Worm (Caenorhabditis elegans) whole organism, L2 larva: Measurements from ENCODE around the gene K02D10.2.

Source experiments
- ama-1 ChIP-seq: fragments of 150-350 bp; optimal IDR thresholded peaks from 2 replicates; lab custom pipeline; 2018; ENCODE audit warnings: inconsistent platforms
- egl-27 ChIP-seq: sonication (generic microtip); optimal IDR thresholded peaks from 3 replicates; lab custom pipeline; 2017; ENCODE audit warnings: missing biosample characterization, missing genetic modification reagents, missing genetic modification characterization
- gmeb-1 ChIP-seq: fragments of 150-350 bp; optimal IDR thresholded peaks from 2 replicates; lab custom pipeline; 2014; ENCODE audit warnings: missing biosample characterization, missing genetic modification characterization
- lin-39 ChIP-seq: fragments of 150-350 bp; optimal IDR thresholded peaks from 2 replicates; lab custom pipeline; 2014; ENCODE audit warnings: missing biosample characterization, missing genetic modification reagents, missing genetic modification characterization
- lsy-2 ChIP-seq, 2 experiments: fragments of 150-350 bp in 1 of 2; sonication (generic microtip) in 1 of 2; optimal IDR thresholded peaks; 2 replicates each; lab custom pipeline; 2014 to 2017; ENCODE audit warnings: missing biosample characterization in 2 of 2, missing genetic modification characterization in 2 of 2
- mdl-1 ChIP-seq, 2 experiments: fragments of 150-350 bp in 1 of 2; sonication (generic microtip) in 1 of 2; optimal IDR thresholded peaks; 2 replicates each; lab custom pipeline; 2017; ENCODE audit warnings: missing biosample characterization in 2 of 2, missing genetic modification characterization in 2 of 2
- sma-9 ChIP-seq, 2 experiments: fragments of 150-350 bp in 1 of 2; sonication (generic microtip) in 1 of 2; optimal IDR thresholded peaks; 2 replicates each; lab custom pipeline; 2014 to 2016; ENCODE audit warnings: missing genetic modification characterization in 2 of 2, mild to moderate bottlenecking in 1 of 2, missing biosample characterization in 1 of 2, missing compliant biosample characterization in 1 of 2, missing genetic modification reagents in 1 of 2, moderate library complexity in 1 of 2
- snpc-4 ChIP-seq: fragments of 150-350 bp; optimal IDR thresholded peaks from 2 replicates; lab custom pipeline; 2014; ENCODE audit warnings: missing biosample characterization, missing genetic modification characterization
- unc-39 ChIP-seq: fragments of 150-350 bp; optimal IDR thresholded peaks from 2 replicates; lab custom pipeline; 2014; ENCODE audit warnings: missing biosample characterization, missing genetic modification characterization
- unc-62 ChIP-seq: fragments of 150-350 bp; optimal IDR thresholded peaks from 2 replicates; lab custom pipeline; 2014; ENCODE audit warnings: missing biosample characterization, missing genetic modification reagents, missing genetic modification characterization

ce11 chrIII:8815699-8816098 is 44.6 kb upstream of the K02D10.2 start:
- TF ChIP-seq sma-9 (GFP tag; optimal IDR thresholded peaks at IDR 0.05; lab: Kevin White, UChicago) (no peak), sma-9 (tag; optimal IDR thresholded peaks at IDR 0.05; lab: Kevin White, UChicago) (no peak), egl-27 (tag; lab: Kevin White, UChicago) (no peak), unc-62 (GFP tag; lab: Kevin White, UChicago) (no peak), ama-1 (lab: Kevin White, UChicago) (no peak), mdl-1 (tag; optimal IDR thresholded peaks at IDR 0.05; lab: Kevin White, UChicago) (no peak), lin-39 (no peak), unc-39 (tag; lab: Kevin White, UChicago) (no peak), lsy-2 (tag; optimal IDR thresholded peaks at IDR 0.05; lab: Kevin White, UChicago) (no peak), snpc-4 (no peak), gmeb-1 (no peak)
